Worm (Caenorhabditis elegans): Measurements from ENCODE around the gene aat-8.

Gene aat-8

ce11 chrIV:3844004-3844403 is 20.8 kb downstream of the aat-8 start:
- TF ChIP-seq fos-1 (tag; optimal IDR thresholded peaks at IDR 0.05) (no peak), snpc-1.2 (GFP tag; IDR thresholded peaks at IDR 0.05) (no peak), dve-1 (tag; optimal IDR thresholded peaks at IDR 0.05; ENCODE audit: insufficient read depth) (no peak), nhr-6 (tag; optimal IDR thresholded peaks at IDR 0.05) (no peak), dmd-9 (GFP tag; IDR thresholded peaks at IDR 0.05) (no peak), nhr-77 (tag; optimal IDR thresholded peaks at IDR 0.05) (no peak), daf-12 (tag; optimal IDR thresholded peaks at IDR 0.05) (no peak), ztf-11 (tag; optimal IDR thresholded peaks at IDR 0.05) (no peak), lin-15B (tag; optimal IDR thresholded peaks at IDR 0.05) (no peak), lsy-2 (tag; optimal IDR thresholded peaks at IDR 0.05) (no peak), duxl-1 (tag; optimal IDR thresholded peaks at IDR 0.05; ENCODE audit: poor library complexity) (no peak), tag-97 (GFP tag; IDR thresholded peaks at IDR 0.05) (no peak), php-3 (GFP tag; IDR thresholded peaks at IDR 0.05) (no peak), pha-4 (GFP tag; IDR thresholded peaks at IDR 0.05) (no peak), pha-4 (tag; optimal IDR thresholded peaks at IDR 0.05) (no peak)

ce11 chrIV:3843019-3843527 is 21.8 kb downstream of the aat-8 start:
- TF ChIP-seq skn-1 (tag; optimal IDR thresholded peaks at IDR 0.05) = no peak

ce11 chrIV:3841607-3842006 is 23.2 kb downstream of the aat-8 start:
- TF ChIP-seq F44E2.7 (GFP tag; IDR thresholded peaks at IDR 0.05) (no peak), Y48G9A.11 (GFP tag; IDR thresholded peaks at IDR 0.05) (no peak), lim-7 (GFP tag; IDR thresholded peaks at IDR 0.05) (no peak), rbr-2 (tag; optimal IDR thresholded peaks at IDR 0.05) (no peak), ceh-20 (GFP tag; IDR thresholded peaks at IDR 0.05) (no peak), nhr-10 (tag; optimal IDR thresholded peaks at IDR 0.05) (no peak), jun-1 (tag; optimal IDR thresholded peaks at IDR 0.05) (no peak), dpl-1 (GFP tag; optimal IDR thresholded peaks at IDR 0.05) (no peak), ceh-44 (GFP tag; IDR thresholded peaks at IDR 0.05) (no peak), hmg-1.1 (GFP tag; IDR thresholded peaks at IDR 0.05) (no peak), ceh-62 (tag; optimal IDR thresholded peaks at IDR 0.05) (no peak), arid-1 (GFP tag; conservative IDR thresholded peaks at IDR 0.05) (no peak), zag-1 (tag; optimal IDR thresholded peaks at IDR 0.05) (no peak), duxl-1 (tag; optimal IDR thresholded peaks at IDR 0.05; ENCODE audit: poor library complexity) (no peak)

- TF ChIP-seq nhr-10 (tag; optimal IDR thresholded peaks at IDR 0.05) (no peak), nhr-237 (tag; optimal IDR thresholded peaks at IDR 0.05) (no peak), nhr-76 (tag; optimal IDR thresholded peaks at IDR 0.05) (no peak), mxl-3 (GFP tag; optimal IDR thresholded peaks at IDR 0.05) (no peak), hlh-11 (tag; optimal IDR thresholded peaks at IDR 0.05) (no peak), saeg-2 (GFP tag; IDR thresholded peaks at IDR 0.05) (no peak), mdt-29 (GFP tag; IDR thresholded peaks at IDR 0.05) (no peak)
Measured at ce11 chrIV:3840480-3840879, 24.4 kb downstream of the aat-8 start.

- TF ChIP-seq dmd-6 (GFP tag; IDR thresholded peaks at IDR 0.05) = no peak
- no peak for TF ChIP-seq sdz-12 (GFP tag; optimal IDR thresholded peaks at IDR 0.05)
- no peak for TF ChIP-seq nhr-6 (tag; optimal IDR thresholded peaks at IDR 0.05)
- no peak for TF ChIP-seq mxl-2 (GFP tag; conservative IDR thresholded peaks at IDR 0.05)
Measured at ce11 chrIV:3839420-3839819, 25.4 kb downstream of the aat-8 start, which contains the start of gene F28F9.2. Gene F28F9.2, plus strand, starts transcription at chrIV:3839720.
